Fruit fly (Drosophila melanogaster) whole organism, wandering third instar larva: ENCODE measurements around the gene CG7333.

ENCODE experiments used
- Abd-B ChIP-seq: fragments of >200 bp; optimal IDR thresholded peaks from 2 replicates; lab custom pipeline; 2017; ENCODE audit warnings: missing biosample characterization, missing genetic modification characterization
- Hr78 ChIP-seq: fragments of >200 bp; optimal IDR thresholded peaks from 2 replicates; lab custom pipeline; 2017; ENCODE audit warnings: missing biosample characterization, missing genetic modification characterization
- br ChIP-seq: fragments of 200-800 bp; sonication (Bioruptor generic); optimal IDR thresholded peaks from 2 replicates; lab custom pipeline; 2016; ENCODE audit warnings: missing biosample characterization, missing genetic modification characterization

dm6 chr3R:19568736-19569135 lies 31.7 kb upstream of the CG7333 start:
- TF ChIP-seq Abd-B (GFP tag; lab: Kevin White, UChicago) (no peak), br (GFP tag; lab: Kevin White, UChicago) (no peak), Hr78 (no peak)
